Worm (Caenorhabditis elegans) whole organism, late embryonic: ENCODE results near the gene gldi-1.

Experiments
- C08G9.2 ChIP-seq: sonication (generic microtip); optimal IDR thresholded peaks from 2 replicates; lab custom pipeline; 2016; ENCODE audit warnings: mild to moderate bottlenecking, missing genetic modification characterization, moderate library complexity, missing compliant biosample characterization
- K02D7.2 ChIP-seq: sonication (generic microtip); optimal IDR thresholded peaks from 2 replicates; lab custom pipeline; 2017; ENCODE audit warnings: mild to moderate bottlenecking, missing genetic modification characterization, missing compliant biosample characterization
- K09A11.1 ChIP-seq: sonication (generic microtip); optimal IDR thresholded peaks from 2 replicates; lab custom pipeline; 2017; ENCODE audit warnings: antibody characterized with exemption, mild to moderate bottlenecking, missing genetic modification characterization, missing compliant biosample characterization; ENCODE audit not compliant: insufficient read depth
- Y22D7AL.16 ChIP-seq: sonication (generic microtip); optimal IDR thresholded peaks from 2 replicates; lab custom pipeline; 2016; ENCODE audit warnings: missing genetic modification characterization, missing compliant biosample characterization
- ceh-18 ChIP-seq: sonication (generic microtip); optimal IDR thresholded peaks from 2 replicates; lab custom pipeline; 2016; ENCODE audit warnings: missing genetic modification characterization, missing compliant biosample characterization
- ceh-19 ChIP-seq: fragments of 200-800 bp; sonication (Bioruptor generic); optimal IDR thresholded peaks from 2 replicates; lab custom pipeline; 2018; ENCODE audit warnings: mild to moderate bottlenecking, missing genetic modification characterization, missing compliant biosample characterization
- ceh-24 ChIP-seq: sonication (generic microtip); optimal IDR thresholded peaks from 2 replicates; lab custom pipeline; 2016; ENCODE audit warnings: mild to moderate bottlenecking, missing genetic modification characterization, missing compliant biosample characterization
- ceh-45 ChIP-seq: fragments of 200-800 bp; sonication (Bioruptor generic); IDR thresholded peaks from 2 replicates; pipeline ENCODE4 v1.3.6; 2022; ENCODE audit warnings: missing genetic modification reagents, missing genetic modification characterization, missing compliant biosample characterization
- che-1 ChIP-seq: sonication (generic microtip); optimal IDR thresholded peaks from 2 replicates; lab custom pipeline; 2016; ENCODE audit warnings: mild to moderate bottlenecking, missing genetic modification characterization, missing compliant biosample characterization
- dmd-4 ChIP-seq: sonication (generic microtip); optimal IDR thresholded peaks from 2 replicates; lab custom pipeline; 2016; ENCODE audit warnings: borderline replicate concordance, missing genetic modification characterization, missing compliant biosample characterization
- elt-2 ChIP-seq: sonication (generic microtip); optimal IDR thresholded peaks from 2 replicates; lab custom pipeline; 2016; ENCODE audit warnings: missing genetic modification reagents, missing genetic modification characterization, missing compliant biosample characterization
- fkh-10 ChIP-seq: fragments of 150-350 bp; optimal IDR thresholded peaks from 2 replicates; lab custom pipeline; 2014; ENCODE audit warnings: missing biosample characterization, missing genetic modification reagents, missing genetic modification characterization
- fkh-6 ChIP-seq: sonication (generic microtip); optimal IDR thresholded peaks from 2 replicates; lab custom pipeline; 2016; ENCODE audit warnings: missing genetic modification characterization, missing compliant biosample characterization
- hlh-13 ChIP-seq: fragments of 200-800 bp; sonication (Bioruptor generic); optimal IDR thresholded peaks from 2 replicates; lab custom pipeline; 2018; ENCODE audit warnings: mild to moderate bottlenecking, missing genetic modification characterization, missing compliant biosample characterization
- hlh-6 ChIP-seq: sonication (generic microtip); optimal IDR thresholded peaks from 2 replicates; lab custom pipeline; 2016; ENCODE audit warnings: missing genotype, missing genetic modification characterization, missing compliant biosample characterization
- hlh-8 ChIP-seq: sonication (generic microtip); optimal IDR thresholded peaks from 2 replicates; lab custom pipeline; 2016; ENCODE audit warnings: missing genotype, missing genetic modification characterization, missing compliant biosample characterization
- lin-11 ChIP-seq: fragments of 200-800 bp; sonication (Bioruptor generic); optimal IDR thresholded peaks from 2 replicates; lab custom pipeline; 2018; ENCODE audit warnings: mild to moderate bottlenecking, missing genetic modification characterization, missing compliant biosample characterization
- madf-2 ChIP-seq: sonication (generic microtip); optimal IDR thresholded peaks from 2 replicates; lab custom pipeline; 2017; ENCODE audit warnings: missing genetic modification characterization, missing compliant biosample characterization
- mec-3 ChIP-seq: sonication (generic microtip); optimal IDR thresholded peaks from 2 replicates; lab custom pipeline; 2016; ENCODE audit warnings: borderline replicate concordance, missing genetic modification characterization, missing compliant biosample characterization
- nfya-1 ChIP-seq: sonication (generic microtip); optimal IDR thresholded peaks from 2 replicates; lab custom pipeline; 2017; ENCODE audit warnings: missing genetic modification characterization, mild to moderate bottlenecking, missing compliant biosample characterization, antibody characterized with exemption, moderate library complexity
- pha-2 ChIP-seq: sonication (generic microtip); optimal IDR thresholded peaks from 2 replicates; lab custom pipeline; 2017; ENCODE audit warnings: mild to moderate bottlenecking, missing genetic modification characterization, missing compliant biosample characterization
- pqm-1 ChIP-seq: sonication (generic microtip); optimal IDR thresholded peaks from 2 replicates; lab custom pipeline; 2016; ENCODE audit warnings: missing genetic modification characterization, missing compliant biosample characterization
- pros-1 ChIP-seq: fragments of 150-350 bp; optimal IDR thresholded peaks from 2 replicates; lab custom pipeline; 2014; ENCODE audit warnings: missing biosample characterization, missing genetic modification reagents, missing genetic modification characterization
- ref-2 ChIP-seq: sonication (generic microtip); optimal IDR thresholded peaks from 2 replicates; lab custom pipeline; 2016; ENCODE audit warnings: missing genetic modification characterization, missing compliant biosample characterization
- rnt-1 ChIP-seq: sonication (generic microtip); optimal IDR thresholded peaks from 2 replicates; lab custom pipeline; 2016; ENCODE audit warnings: missing genetic modification characterization, missing compliant biosample characterization
- sox-2 ChIP-seq: fragments of 200-800 bp; sonication (Bioruptor generic); IDR thresholded peaks from 2 replicates; pipeline ENCODE4 v1.3.6; 2022; ENCODE audit warnings: missing genetic modification reagents, missing genetic modification characterization, missing compliant biosample characterization
- syd-9 ChIP-seq: sonication (generic microtip); optimal IDR thresholded peaks from 2 replicates; lab custom pipeline; 2016; ENCODE audit warnings: mild to moderate bottlenecking, missing genetic modification characterization, moderate library complexity, missing compliant biosample characterization
- tbx-2 ChIP-seq: sonication (generic microtip); optimal IDR thresholded peaks from 2 replicates; lab custom pipeline; 2016; ENCODE audit warnings: missing genetic modification characterization, missing compliant biosample characterization
- tbx-7 ChIP-seq: sonication (generic microtip); optimal IDR thresholded peaks from 2 replicates; lab custom pipeline; 2016; ENCODE audit warnings: missing genotype, missing genetic modification characterization, missing compliant biosample characterization
- unc-3 ChIP-seq, 2 experiments: fragments of 200-800 bp in 1 of 2; sonication (Bioruptor generic) in 1 of 2; sonication (generic microtip) in 1 of 2; conservative IDR thresholded peaks in 1 of 2; optimal IDR thresholded peaks in 1 of 2; 2 replicates each; pipeline versions ENCODE4 v1.3.6 to Lab custom; 2016 to 2022; ENCODE audit warnings: missing compliant biosample characterization in 2 of 2, missing genetic modification characterization in 2 of 2, missing genetic modification reagents in 1 of 2
- unc-86 ChIP-seq: sonication (generic microtip); optimal IDR thresholded peaks from 2 replicates; lab custom pipeline; 2016; ENCODE audit warnings: missing genetic modification characterization, missing compliant biosample characterization
- zip-5 ChIP-seq: sonication (generic microtip); optimal IDR thresholded peaks from 2 replicates; lab custom pipeline; 2016; ENCODE audit warnings: missing genetic modification characterization, missing compliant biosample characterization
- ztf-16 ChIP-seq: sonication (generic microtip); optimal IDR thresholded peaks from 2 replicates; lab custom pipeline; 2017; ENCODE audit warnings: missing genetic modification characterization, missing compliant biosample characterization

The gldi-1 gene

DNA sequence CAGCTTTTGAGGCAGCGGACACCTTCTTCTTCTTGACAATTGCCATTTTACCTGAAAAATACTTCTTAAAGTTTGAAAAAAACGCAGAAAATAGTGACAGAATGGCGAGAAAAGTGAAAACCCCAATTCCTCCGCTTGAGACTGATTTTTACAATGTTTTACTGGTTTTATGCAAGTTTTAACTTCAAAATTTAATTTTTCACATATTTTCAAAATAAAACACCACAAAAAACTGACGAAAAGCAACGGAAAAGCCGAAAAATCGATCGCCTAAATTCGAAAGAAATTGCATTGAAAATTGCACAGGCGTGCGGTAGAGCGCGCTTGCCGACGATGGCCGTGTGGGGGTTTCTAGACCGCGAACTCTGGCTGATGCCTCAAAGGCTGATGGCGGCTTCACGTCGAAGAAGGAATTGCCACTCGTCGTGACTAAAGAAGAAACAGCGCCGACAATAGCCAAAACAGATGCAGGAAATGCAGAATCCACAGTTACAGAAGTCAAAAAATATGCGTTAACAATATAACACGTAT lies 8.2 kb downstream of the gldi-1 start, which contains the start of gene nsun-1 (continued):
- TF ChIP-seq mec-3 (peak; percentile 45), K02D7.2 (tag; lab: Kevin White, UChicago) (no peak), C08G9.2 (tag; lab: Kevin White, UChicago) (peak; percentile 83), zip-5 (tag; lab: Kevin White, UChicago) (peak; percentile 60), lin-11 (tag; lab: Kevin White, UChicago) (no peak), elt-2 (tag; lab: Kevin White, UChicago) (peak; percentile 14), ref-2 (peak; percentile 49), fkh-6 (tag; lab: Kevin White, UChicago) (no peak), ceh-18 (tag; lab: Kevin White, UChicago) (peak; percentile 34), nfya-1 (tag; lab: Kevin White, UChicago) (peak; percentile 12), K09A11.1 (no peak), ceh-19 (GFP tag; lab: Kevin White, UChicago) (peak; percentile 45)

DNA sequence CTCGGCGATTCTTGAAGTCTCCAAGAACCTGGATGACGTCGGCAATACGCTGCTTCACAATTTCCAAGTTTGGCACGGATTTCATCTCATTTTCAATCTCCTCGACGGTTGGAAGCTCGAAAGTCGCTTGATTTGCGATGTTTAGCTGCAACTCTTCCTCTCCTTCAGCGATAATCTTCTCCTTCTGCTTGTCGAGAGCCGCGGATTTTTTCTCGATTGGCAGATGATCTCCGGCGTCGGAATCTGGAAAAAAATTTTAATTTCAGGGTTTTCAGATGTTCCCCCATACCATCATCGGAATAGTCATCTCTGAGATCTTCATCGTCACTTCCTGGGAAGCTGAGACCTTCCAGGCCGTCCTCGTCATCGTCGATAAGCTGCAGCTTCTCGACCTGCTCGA lies 8.9 kb downstream of the gldi-1 start:
- TF ChIP-seq hlh-6 (tag; lab: Kevin White, UChicago) (no peak), pha-2 (tag; lab: Kevin White, UChicago) (no peak), C08G9.2 (tag; lab: Kevin White, UChicago) (no peak), syd-9 (no peak), hlh-13 (no peak), K02D7.2 (tag; lab: Kevin White, UChicago) (no peak), che-1 (no peak), pqm-1 (tag; lab: Kevin White, UChicago) (no peak), unc-86 (no peak), Y22D7AL.16 (tag; lab: Kevin White, UChicago) (no peak), ceh-18 (tag; lab: Kevin White, UChicago) (no peak)

DNA sequence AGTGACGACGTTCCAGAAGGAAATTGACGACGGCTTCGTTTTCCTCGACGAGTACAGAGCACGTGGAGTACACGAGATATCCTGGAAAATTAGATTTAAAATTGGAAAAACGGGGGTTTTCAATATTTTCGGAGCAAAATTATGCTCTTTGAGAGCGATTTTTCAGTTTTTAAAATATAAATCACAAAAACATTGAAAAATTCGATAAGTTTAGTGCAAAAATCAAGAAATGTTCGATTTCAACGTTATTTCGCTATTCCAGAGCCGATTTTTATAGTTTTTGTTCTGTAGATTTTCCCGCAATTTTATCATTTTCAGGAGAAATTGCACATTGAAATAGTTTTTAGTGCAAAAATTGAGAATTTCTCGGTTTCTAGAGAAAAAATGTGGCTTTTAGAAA lies 11.0 kb downstream of the gldi-1 start, which contains the start of gene W07E6.5:
W07E6.5 (plus strand) TSS at position 301 of the 400 bp plus-strand sequence.
- no peak for TF ChIP-seq ceh-24 (tag; lab: Kevin White, UChicago)
- TF ChIP-seq K02D7.2 (tag; lab: Kevin White, UChicago) = no peak
- TF ChIP-seq ceh-45 (GFP tag; lab: Robert Waterston, UW) = no peak
- no peak for TF ChIP-seq ztf-16 (tag; lab: Kevin White, UChicago)
- TF ChIP-seq rnt-1 = no peak
- TF ChIP-seq dmd-4 = no peak
- no peak for TF ChIP-seq madf-2 (tag; lab: Kevin White, UChicago)
- no peak for TF ChIP-seq hlh-8 (tag; lab: Kevin White, UChicago)
- TF ChIP-seq K09A11.1 = no peak
- TF ChIP-seq tbx-2 = no peak
- TF ChIP-seq pros-1 (tag; lab: Kevin White, UChicago) = no peak
- no peak for TF ChIP-seq sox-2 (GFP tag; lab: Robert Waterston, UW)
- TF ChIP-seq ceh-18 (tag; lab: Kevin White, UChicago) = no peak
- no peak for TF ChIP-seq tbx-7 (tag; lab: Kevin White, UChicago)

DNA sequence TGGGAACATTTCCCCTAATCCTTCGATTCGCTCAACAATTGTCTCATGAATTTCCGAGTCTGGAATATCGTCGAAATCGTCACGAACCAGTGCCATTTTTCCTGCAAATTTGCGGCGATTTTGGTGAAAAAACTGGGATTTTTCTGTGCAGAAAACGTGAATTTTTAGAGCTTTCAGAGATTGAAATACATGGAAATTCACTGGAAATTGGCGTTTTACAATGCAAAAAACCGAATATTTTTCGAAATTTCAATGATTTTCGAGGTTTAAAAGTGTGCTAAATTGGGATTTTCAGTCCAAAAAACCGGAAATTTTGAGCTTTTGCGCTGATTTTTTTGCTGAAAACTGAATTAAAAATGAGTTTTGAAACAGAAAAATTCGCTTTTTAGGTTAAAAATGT lies 13.8 kb downstream of the gldi-1 start, which contains the start of gene tomm-22:
tomm-22 (minus strand) TSS at position 101 of the 400 bp plus-strand sequence.
- TF ChIP-seq zip-5 (tag; lab: Kevin White, UChicago) (no peak), fkh-10 (GFP tag; lab: Kevin White, UChicago) (no peak), madf-2 (tag; lab: Kevin White, UChicago) (no peak), C08G9.2 (tag; lab: Kevin White, UChicago) (no peak)

DNA sequence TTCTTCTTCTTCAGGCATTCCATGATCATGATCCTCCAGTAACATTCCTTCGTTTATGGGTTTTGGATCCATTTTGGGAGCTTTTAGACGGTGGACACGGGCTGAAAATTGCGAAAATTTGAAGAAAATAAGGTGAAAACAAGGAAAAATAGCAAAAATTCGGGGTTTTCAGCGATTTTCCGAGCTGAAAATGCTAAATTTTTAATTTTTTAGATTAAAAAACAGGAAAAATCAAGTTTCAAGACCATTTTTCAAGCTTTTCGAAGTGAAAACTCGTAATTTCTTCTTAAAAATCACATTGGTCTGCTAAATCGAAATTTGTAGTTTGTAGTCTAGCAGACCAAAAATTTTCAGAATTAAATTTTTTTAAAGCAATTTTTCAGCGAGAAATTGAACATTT lies 16.9 kb downstream of the gldi-1 start, which contains the start of gene nfyb-1:
nfyb-1 (minus strand) TSS at position 101 of the 400 bp plus-strand sequence.
- TF ChIP-seq ref-2 (no peak), hlh-13 (no peak), ceh-18 (tag; lab: Kevin White, UChicago) (no peak), ztf-16 (tag; lab: Kevin White, UChicago) (no peak), mec-3 (no peak), unc-3 (GFP tag; conservative IDR thresholded peaks at IDR 0.05; lab: Robert Waterston, UW) (no peak), unc-3 (tag; optimal IDR thresholded peaks at IDR 0.05; lab: Kevin White, UChicago) (no peak), pros-1 (tag; lab: Kevin White, UChicago) (no peak), lin-11 (tag; lab: Kevin White, UChicago) (no peak)
